Worm (Caenorhabditis elegans) whole organism, L4/young adult: ENCODE results near the gene pcca-1.

ENCODE experiments used
- W03F9.2 ChIP-seq: fragments of 150-350 bp; optimal IDR thresholded peaks from 2 replicates; lab custom pipeline; 2014; ENCODE audit warnings: missing biosample characterization, missing genetic modification characterization
- dao-5 ChIP-seq: sonication (generic microtip); optimal IDR thresholded peaks from 2 replicates; lab custom pipeline; 2016; ENCODE audit warnings: missing genotype, missing genetic modification characterization, moderate library complexity, missing compliant biosample characterization

DNA sequence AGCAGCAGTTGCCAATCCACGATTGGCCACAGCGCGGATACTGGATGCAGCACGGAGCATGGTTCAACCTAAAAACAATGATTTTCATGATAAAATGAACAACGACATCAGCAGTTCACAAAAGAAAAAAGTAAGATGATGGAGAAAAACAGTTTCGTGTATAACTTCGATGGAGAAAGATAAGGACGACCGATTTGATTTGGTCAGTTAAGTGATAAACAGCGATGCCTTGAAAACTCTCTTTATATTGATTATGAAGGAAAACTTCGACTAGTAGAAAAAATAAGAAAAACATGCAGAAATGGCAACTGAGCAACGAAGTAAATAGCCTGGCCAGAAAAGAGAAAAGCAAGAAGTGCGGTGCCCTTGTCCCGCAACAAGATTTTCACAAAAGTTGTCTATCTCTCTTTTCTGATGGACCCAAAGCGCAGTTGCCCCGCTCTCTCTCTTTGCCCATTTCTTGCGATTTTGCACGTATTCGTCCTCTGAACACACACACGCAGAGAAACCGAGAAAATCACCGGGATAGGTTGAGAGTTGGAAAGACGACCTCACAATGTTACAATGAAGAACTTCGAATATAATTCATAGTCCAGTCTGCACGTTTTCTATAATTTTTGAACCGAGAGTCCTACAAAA is at the start of gene pcca-1:
- TF ChIP-seq dao-5 (no peak), W03F9.2 (tag; lab: Kevin White, UChicago) (no peak)
